Worm (Caenorhabditis elegans) whole organism, L2 larva: ENCODE data around the gene T23E7.2.

Source experiments
- C34F6.9 ChIP-seq: fragments of 150-350 bp; optimal IDR thresholded peaks from 2 replicates; lab custom pipeline; 2014; ENCODE audit warnings: missing biosample characterization, missing genetic modification characterization
- F13H6.1 ChIP-seq: sonication (generic microtip); optimal IDR thresholded peaks from 2 replicates; lab custom pipeline; 2016; ENCODE audit warnings: missing genetic modification characterization, missing compliant biosample characterization
- R02D3.7 ChIP-seq: fragments of 150-350 bp; optimal IDR thresholded peaks from 2 replicates; lab custom pipeline; 2014; ENCODE audit warnings: missing biosample characterization, missing genetic modification characterization
- ZK546.5 ChIP-seq: sonication (generic microtip); optimal IDR thresholded peaks from 2 replicates; lab custom pipeline; 2017; ENCODE audit warnings: missing biosample characterization, missing genetic modification characterization
- blmp-1 ChIP-seq: sonication (generic microtip); optimal IDR thresholded peaks from 2 replicates; lab custom pipeline; 2017; ENCODE audit warnings: missing genetic modification characterization, mild to moderate bottlenecking, missing compliant biosample characterization, antibody characterized with exemption, moderate library complexity; ENCODE audit not compliant: insufficient read depth
- crh-2 ChIP-seq: sonication (generic microtip); optimal IDR thresholded peaks from 2 replicates; lab custom pipeline; 2017; ENCODE audit warnings: missing biosample characterization, missing genetic modification characterization
- egl-27 ChIP-seq: sonication (generic microtip); optimal IDR thresholded peaks from 3 replicates; lab custom pipeline; 2017; ENCODE audit warnings: missing biosample characterization, missing genetic modification reagents, missing genetic modification characterization
- elt-1 ChIP-seq: fragments of 150-350 bp; optimal IDR thresholded peaks from 2 replicates; lab custom pipeline; 2014; ENCODE audit warnings: missing biosample characterization, missing genetic modification characterization
- elt-3 ChIP-seq: sonication (generic microtip); optimal IDR thresholded peaks from 2 replicates; lab custom pipeline; 2017; ENCODE audit warnings: missing biosample characterization, missing genetic modification characterization
- fos-1 ChIP-seq: fragments of 150-350 bp; optimal IDR thresholded peaks from 2 replicates; lab custom pipeline; 2014; ENCODE audit warnings: missing biosample characterization, missing genetic modification characterization
- gmeb-1 ChIP-seq: fragments of 150-350 bp; optimal IDR thresholded peaks from 2 replicates; lab custom pipeline; 2014; ENCODE audit warnings: missing biosample characterization, missing genetic modification characterization
- lin-11 ChIP-seq: fragments of 150-350 bp; sonication (generic microtip); optimal IDR thresholded peaks from 2 replicates; lab custom pipeline; 2014; ENCODE audit warnings: missing biosample characterization, missing genetic modification characterization, inconsistent platforms, mixed read lengths
- lin-13 ChIP-seq: fragments of 150-350 bp; optimal IDR thresholded peaks from 2 replicates; lab custom pipeline; 2014; ENCODE audit warnings: missing biosample characterization, missing genetic modification reagents, missing genetic modification characterization
- lin-39 ChIP-seq: fragments of 150-350 bp; optimal IDR thresholded peaks from 2 replicates; lab custom pipeline; 2014; ENCODE audit warnings: missing biosample characterization, missing genetic modification reagents, missing genetic modification characterization
- lsy-2 ChIP-seq, 2 experiments: fragments of 150-350 bp in 1 of 2; sonication (generic microtip) in 1 of 2; optimal IDR thresholded peaks; 2 replicates each; lab custom pipeline; 2014 to 2017; ENCODE audit warnings: missing biosample characterization in 2 of 2, missing genetic modification characterization in 2 of 2
- mdl-1 ChIP-seq, 2 experiments: fragments of 150-350 bp in 1 of 2; sonication (generic microtip) in 1 of 2; optimal IDR thresholded peaks; 2 replicates each; lab custom pipeline; 2017; ENCODE audit warnings: missing biosample characterization in 2 of 2, missing genetic modification characterization in 2 of 2
- nhr-11 ChIP-seq: fragments of 150-350 bp; optimal IDR thresholded peaks from 2 replicates; lab custom pipeline; 2014; ENCODE audit warnings: missing biosample characterization, missing genetic modification characterization
- nhr-129 ChIP-seq: fragments of 150-350 bp; optimal IDR thresholded peaks from 2 replicates; lab custom pipeline; 2014; ENCODE audit warnings: missing biosample characterization, missing genetic modification characterization
- nhr-21 ChIP-seq: fragments of 150-350 bp; optimal IDR thresholded peaks from 2 replicates; lab custom pipeline; 2014; ENCODE audit warnings: missing biosample characterization, missing genetic modification characterization
- nhr-23 ChIP-seq: fragments of 150-350 bp; optimal IDR thresholded peaks from 2 replicates; lab custom pipeline; 2014; ENCODE audit warnings: missing biosample characterization, missing genetic modification reagents, missing genetic modification characterization
- nhr-25 ChIP-seq: fragments of 150-350 bp; sonication (generic microtip); optimal IDR thresholded peaks from 3 replicates; lab custom pipeline; 2014; ENCODE audit warnings: missing biosample characterization, missing genetic modification characterization
- nhr-77 ChIP-seq: fragments of 150-350 bp; optimal IDR thresholded peaks from 2 replicates; lab custom pipeline; 2014; ENCODE audit warnings: missing biosample characterization, missing genetic modification characterization
- peb-1 ChIP-seq: fragments of 150-350 bp; optimal IDR thresholded peaks from 2 replicates; lab custom pipeline; 2014; ENCODE audit warnings: missing biosample characterization, missing genetic modification characterization
- sem-4 ChIP-seq: fragments of 150-350 bp; optimal IDR thresholded peaks from 2 replicates; lab custom pipeline; 2014; ENCODE audit warnings: missing biosample characterization, missing genetic modification reagents, missing genetic modification characterization
- skn-1 ChIP-seq: sonication (generic microtip); optimal IDR thresholded peaks from 2 replicates; lab custom pipeline; 2017; ENCODE audit warnings: missing biosample characterization, missing genetic modification characterization
- sma-3 ChIP-seq: sonication (generic microtip); optimal IDR thresholded peaks from 2 replicates; lab custom pipeline; 2016; ENCODE audit warnings: missing genetic modification reagents, missing genetic modification characterization, missing compliant biosample characterization
- sma-9 ChIP-seq, 2 experiments: fragments of 150-350 bp in 1 of 2; sonication (generic microtip) in 1 of 2; optimal IDR thresholded peaks; 2 replicates each; lab custom pipeline; 2014 to 2016; ENCODE audit warnings: missing genetic modification characterization in 2 of 2, mild to moderate bottlenecking in 1 of 2, missing biosample characterization in 1 of 2, missing compliant biosample characterization in 1 of 2, missing genetic modification reagents in 1 of 2, moderate library complexity in 1 of 2
- snpc-4 ChIP-seq: fragments of 150-350 bp; optimal IDR thresholded peaks from 2 replicates; lab custom pipeline; 2014; ENCODE audit warnings: missing biosample characterization, missing genetic modification characterization
- unc-39 ChIP-seq: fragments of 150-350 bp; optimal IDR thresholded peaks from 2 replicates; lab custom pipeline; 2014; ENCODE audit warnings: missing biosample characterization, missing genetic modification characterization
- ztf-11 ChIP-seq: sonication (generic microtip); optimal IDR thresholded peaks from 2 replicates; lab custom pipeline; 2017; ENCODE audit warnings: missing biosample characterization, missing genetic modification characterization
- ztf-4 ChIP-seq: fragments of 150-350 bp; optimal IDR thresholded peaks from 2 replicates; lab custom pipeline; 2014; ENCODE audit warnings: missing biosample characterization, missing genetic modification characterization

T23E7.2 gene

DNA sequence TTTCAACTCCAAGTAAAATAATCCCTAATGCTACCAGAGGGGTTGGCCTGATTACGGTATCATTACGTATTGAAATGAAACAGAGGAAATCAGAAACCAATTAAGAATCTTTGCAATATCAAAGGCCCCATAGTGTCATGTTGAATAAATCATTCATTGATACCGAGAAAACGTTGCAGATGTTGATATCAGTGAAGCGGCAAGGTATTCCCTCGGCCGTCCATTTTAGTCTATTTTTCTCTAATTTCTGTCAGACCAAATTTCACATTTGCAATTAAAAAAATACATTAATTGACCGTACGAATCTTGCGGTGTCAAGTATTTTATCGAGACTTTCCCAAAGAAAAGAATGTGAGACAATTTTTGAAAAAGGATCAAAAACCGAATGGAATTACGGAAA is 36.6 kb upstream of the T23E7.2 start:
- TF ChIP-seq lin-11 (tag; lab: Kevin White, UChicago) = no peak
- TF ChIP-seq sma-9 (GFP tag; optimal IDR thresholded peaks at IDR 0.05; lab: Kevin White, UChicago) = peak; percentile 76
- TF ChIP-seq sma-9 (tag; optimal IDR thresholded peaks at IDR 0.05; lab: Kevin White, UChicago) = no peak
- TF ChIP-seq ztf-11 = no peak
- TF ChIP-seq R02D3.7 (tag; lab: Kevin White, UChicago) = no peak
- no peak for TF ChIP-seq nhr-23 (tag; lab: Kevin White, UChicago)
- TF ChIP-seq mdl-1 (tag; optimal IDR thresholded peaks at IDR 0.05; lab: Kevin White, UChicago) = no peak
- no peak for TF ChIP-seq ztf-4 (tag; lab: Kevin White, UChicago)
- TF ChIP-seq nhr-77 (tag; lab: Kevin White, UChicago) = no peak
- TF ChIP-seq snpc-4 (tag; lab: Kevin White, UChicago) = no peak
- peak; percentile 17 for TF ChIP-seq blmp-1 (tag; lab: Kevin White, UChicago)
- TF ChIP-seq F13H6.1 (tag; lab: Kevin White, UChicago) = no peak

DNA sequence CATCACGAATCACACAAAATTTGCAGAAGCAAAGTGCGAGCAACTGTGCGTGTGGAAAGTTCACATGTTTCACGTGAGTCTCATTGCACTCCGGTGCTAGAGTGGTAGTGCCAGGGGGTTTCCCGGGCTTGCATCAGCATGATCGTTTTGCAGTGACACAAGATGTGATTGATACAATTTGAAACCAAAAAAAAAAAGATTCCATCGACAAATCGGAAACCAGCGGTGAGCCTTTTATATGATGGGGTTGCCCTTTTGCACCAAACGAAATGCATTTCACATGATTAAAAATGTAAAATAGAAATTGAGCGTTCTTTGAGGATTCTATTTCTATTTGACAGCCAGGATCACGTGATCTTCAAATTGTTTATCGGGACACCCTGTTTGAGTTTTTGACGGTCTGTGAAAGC is 34.5 kb upstream of the T23E7.2 start:
- TF ChIP-seq mdl-1 (tag; optimal IDR thresholded peaks at IDR 0.05; lab: Kevin White, UChicago) = peak; percentile 35 to 36
- no peak for TF ChIP-seq skn-1 (tag; lab: Kevin White, UChicago)
- TF ChIP-seq R02D3.7 (tag; lab: Kevin White, UChicago) = no peak
- no peak for TF ChIP-seq egl-27 (tag; lab: Kevin White, UChicago)
- peak in 1 of 2 experiments; percentile 49 for TF ChIP-seq lsy-2 (tag; optimal IDR thresholded peaks at IDR 0.05; lab: Kevin White, UChicago)
- no peak for TF ChIP-seq nhr-11 (tag; lab: Kevin White, UChicago)
- peak; percentile 92 for TF ChIP-seq sma-9 (GFP tag; optimal IDR thresholded peaks at IDR 0.05; lab: Kevin White, UChicago)
- no peak for TF ChIP-seq sma-9 (tag; optimal IDR thresholded peaks at IDR 0.05; lab: Kevin White, UChicago)
- no peak for TF ChIP-seq ZK546.5
- no peak for TF ChIP-seq elt-3
- TF ChIP-seq fos-1 (tag; lab: Kevin White, UChicago) = peak; percentile 35
- TF ChIP-seq ztf-11 = no peak
- TF ChIP-seq nhr-129 (tag; lab: Kevin White, UChicago) = peak; percentile 89
- TF ChIP-seq sma-3 (GFP tag; lab: Kevin White, UChicago) = peak; percentile 4
- no peak for TF ChIP-seq lin-39 (tag; lab: Kevin White, UChicago)
- TF ChIP-seq peb-1 = no peak
- peak; percentile 51 for TF ChIP-seq crh-2
- TF ChIP-seq nhr-21 (tag; lab: Kevin White, UChicago) = peak; percentile 55
- TF ChIP-seq F13H6.1 (tag; lab: Kevin White, UChicago) = peak; percentile 42

DNA sequence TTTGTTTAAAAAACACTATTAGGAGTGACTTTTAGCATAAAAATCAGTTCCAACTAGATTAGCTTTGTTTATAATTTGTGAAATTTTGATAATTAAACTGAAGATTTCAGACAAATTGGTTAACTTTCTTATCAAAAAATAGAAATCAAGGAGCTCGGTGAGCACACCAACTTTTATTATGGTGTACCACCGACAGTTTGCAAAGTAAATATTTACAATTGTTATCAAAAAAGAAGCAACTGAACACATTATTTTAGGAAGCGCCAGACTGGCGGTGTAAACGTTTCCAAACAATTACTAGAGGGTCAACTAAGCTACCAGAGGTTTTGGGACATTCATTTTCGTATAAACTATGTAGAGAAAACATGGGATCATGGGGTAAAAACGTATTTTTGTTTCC is 33.3 kb upstream of the T23E7.2 start:
- TF ChIP-seq fos-1 (tag; lab: Kevin White, UChicago) (no peak), sma-9 (GFP tag; optimal IDR thresholded peaks at IDR 0.05; lab: Kevin White, UChicago) (peak; percentile 29), sma-9 (tag; optimal IDR thresholded peaks at IDR 0.05; lab: Kevin White, UChicago) (no peak), F13H6.1 (tag; lab: Kevin White, UChicago) (peak; percentile 5)

DNA sequence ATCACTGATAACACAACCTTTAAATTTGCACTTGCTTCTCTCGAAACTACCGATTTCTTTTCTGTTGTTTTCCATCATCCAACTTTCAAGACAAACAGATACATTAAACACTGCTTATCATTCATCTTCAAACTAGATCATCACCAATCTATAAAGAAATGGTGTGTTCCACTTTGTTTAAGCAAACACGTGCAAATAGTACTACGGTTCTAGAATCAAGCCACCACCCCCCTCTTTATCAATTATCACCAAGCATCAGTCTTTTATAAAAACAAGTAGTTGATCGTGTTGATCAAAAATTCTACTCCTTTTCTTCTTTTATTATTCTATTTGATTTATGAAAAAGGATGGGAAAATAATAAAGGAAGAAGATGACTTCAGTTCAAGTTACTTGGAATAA is 32.4 kb upstream of the T23E7.2 start:
- no peak for TF ChIP-seq nhr-77 (tag; lab: Kevin White, UChicago)
- TF ChIP-seq sma-3 (GFP tag; lab: Kevin White, UChicago) = peak; percentile 46
- peak; percentile 36 for TF ChIP-seq blmp-1 (tag; lab: Kevin White, UChicago)
- no peak for TF ChIP-seq R02D3.7 (tag; lab: Kevin White, UChicago)
- TF ChIP-seq lsy-2 (tag; optimal IDR thresholded peaks at IDR 0.05; lab: Kevin White, UChicago) = peak in 1 of 2 experiments; percentile 28
- TF ChIP-seq mdl-1 (tag; optimal IDR thresholded peaks at IDR 0.05; lab: Kevin White, UChicago) = peak; percentile 30 to 66
- TF ChIP-seq sma-9 (GFP tag; optimal IDR thresholded peaks at IDR 0.05; lab: Kevin White, UChicago) = peak; percentile 80
- no peak for TF ChIP-seq sma-9 (tag; optimal IDR thresholded peaks at IDR 0.05; lab: Kevin White, UChicago)
- peak; percentile 25 for TF ChIP-seq gmeb-1 (tag; lab: Kevin White, UChicago)
- TF ChIP-seq nhr-25 (tag; lab: Kevin White, UChicago) = peak; percentile 85
- peak; percentile 50 for TF ChIP-seq nhr-21 (tag; lab: Kevin White, UChicago)
- TF ChIP-seq lin-13 (GFP tag; lab: Kevin White, UChicago) = no peak
- no peak for TF ChIP-seq nhr-129 (tag; lab: Kevin White, UChicago)
- peak; percentile 8 for TF ChIP-seq egl-27 (tag; lab: Kevin White, UChicago)
- TF ChIP-seq crh-2 = peak; percentile 56
- TF ChIP-seq, all 48 proteins: peak for 10

DNA sequence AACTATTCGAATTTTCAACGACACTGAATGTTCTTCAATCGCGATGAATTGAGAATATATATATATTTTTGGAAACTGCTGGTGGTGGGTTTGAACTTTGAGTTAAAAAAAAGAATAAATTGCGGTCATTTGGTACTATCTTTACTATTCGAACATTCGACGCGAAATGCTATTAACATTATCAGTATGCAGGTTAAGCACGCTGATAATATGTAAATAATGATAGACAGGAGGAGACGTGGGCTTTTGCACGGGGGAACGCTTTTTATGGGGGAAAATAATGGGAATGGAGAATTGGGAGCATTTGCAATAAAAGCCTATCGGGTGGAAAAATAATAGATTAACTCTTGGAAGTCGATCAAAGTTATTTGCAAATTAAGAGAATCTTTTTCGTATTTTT is 31.9 kb upstream of the T23E7.2 start:
- TF ChIP-seq F13H6.1 (tag; lab: Kevin White, UChicago) (no peak), sma-9 (GFP tag; optimal IDR thresholded peaks at IDR 0.05; lab: Kevin White, UChicago) (peak; percentile 18), sma-9 (tag; optimal IDR thresholded peaks at IDR 0.05; lab: Kevin White, UChicago) (no peak), fos-1 (tag; lab: Kevin White, UChicago) (peak; percentile 73)

DNA sequence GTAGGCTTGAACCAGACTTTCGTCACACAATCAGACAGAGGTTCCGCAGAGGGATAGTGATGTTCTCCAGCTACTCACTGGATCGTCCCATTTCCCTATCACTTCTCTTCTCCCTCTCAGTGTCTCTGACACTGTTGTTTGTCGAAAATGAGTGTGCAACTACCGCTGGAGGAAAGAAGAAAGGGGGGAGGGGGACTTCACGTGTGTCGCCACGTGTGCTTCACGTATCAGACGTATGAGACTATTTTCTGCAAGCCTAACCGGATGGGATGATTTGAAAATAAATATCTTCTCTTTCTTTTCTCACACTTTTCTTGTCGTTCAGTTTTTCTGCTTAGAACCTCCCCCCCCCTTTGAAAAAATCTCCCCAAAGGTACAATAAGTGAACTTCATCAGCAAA is 30.0 kb upstream of the T23E7.2 start, which contains the start of gene H18N23.2:
TSS of gene H18N23.2 (minus strand) at position 82 of the 400 bp plus-strand sequence.
- TF ChIP-seq C34F6.9 (tag; lab: Kevin White, UChicago) = peak; percentile 44
- peak; percentile 83 for TF ChIP-seq nhr-25 (tag; lab: Kevin White, UChicago)
- TF ChIP-seq elt-3 = no peak
- TF ChIP-seq nhr-23 (tag; lab: Kevin White, UChicago) = no peak
- peak; percentile 82 for TF ChIP-seq crh-2
- no peak for TF ChIP-seq elt-1 (tag; lab: Kevin White, UChicago)
- peak; percentile 95 for TF ChIP-seq nhr-21 (tag; lab: Kevin White, UChicago)
- peak; percentile 98 for TF ChIP-seq sma-9 (GFP tag; optimal IDR thresholded peaks at IDR 0.05; lab: Kevin White, UChicago)
- TF ChIP-seq sma-9 (tag; optimal IDR thresholded peaks at IDR 0.05; lab: Kevin White, UChicago) = no peak
- peak; percentile 69 for TF ChIP-seq fos-1 (tag; lab: Kevin White, UChicago)
- TF ChIP-seq gmeb-1 (tag; lab: Kevin White, UChicago) = no peak
- TF ChIP-seq sma-3 (GFP tag; lab: Kevin White, UChicago) = peak; percentile 75
- TF ChIP-seq nhr-129 (tag; lab: Kevin White, UChicago) = peak; percentile 69
- no peak for TF ChIP-seq unc-39 (tag; lab: Kevin White, UChicago)
- peak; percentile 79 for TF ChIP-seq blmp-1 (tag; lab: Kevin White, UChicago)
- TF ChIP-seq egl-27 (tag; lab: Kevin White, UChicago) = peak; percentile 69
- TF ChIP-seq lsy-2 (tag; optimal IDR thresholded peaks at IDR 0.05; lab: Kevin White, UChicago) = peak in 1 of 2 experiments; percentile 51
- TF ChIP-seq sem-4 (tag; lab: Kevin White, UChicago) = peak; percentile 44
- TF ChIP-seq mdl-1 (tag; optimal IDR thresholded peaks at IDR 0.05; lab: Kevin White, UChicago) = peak; percentile 9 to 90
- peak; percentile 86 for TF ChIP-seq F13H6.1 (tag; lab: Kevin White, UChicago)
- TF ChIP-seq, all 48 proteins: peak for 14
